Fruit fly (Drosophila melanogaster): ENCODE measurements around the gene Scsalpha1.

Scsalpha1 gene

DNA sequence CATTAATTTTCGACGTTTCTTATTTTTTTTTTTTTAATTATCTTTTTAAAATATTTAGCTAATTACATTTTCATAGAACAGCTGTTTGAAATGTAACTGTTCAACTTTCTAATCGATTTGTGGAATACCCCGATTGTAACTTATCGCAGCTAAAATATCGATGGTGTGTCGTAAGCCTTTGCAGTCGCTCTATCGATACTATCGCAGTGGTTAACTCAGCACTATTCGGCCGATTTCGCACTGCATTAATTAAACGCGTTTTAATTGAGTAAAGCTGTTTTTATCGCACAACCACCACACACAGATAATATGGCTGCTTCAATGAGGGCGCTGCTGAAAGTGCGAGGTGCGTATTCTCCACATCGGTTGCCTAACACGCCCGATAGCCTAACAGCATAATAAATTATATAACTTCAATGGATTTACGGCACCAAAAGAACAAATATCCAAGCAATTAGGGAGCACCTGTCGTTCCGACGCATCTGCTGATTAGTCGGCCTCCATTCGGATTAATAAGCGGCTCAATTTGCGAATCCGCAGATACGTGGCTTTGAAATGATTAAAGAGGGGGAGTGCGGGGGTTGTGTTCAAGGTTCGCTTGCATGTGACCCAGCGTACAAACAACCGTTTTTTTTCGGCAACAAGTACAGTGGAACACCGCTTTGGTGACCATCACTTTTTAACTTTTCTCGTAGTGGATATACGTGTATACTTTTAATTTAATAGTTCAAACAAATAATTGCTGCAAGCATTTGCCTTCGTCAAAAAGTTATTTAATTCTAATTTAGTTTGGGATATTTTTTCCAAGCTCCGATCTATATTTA is at the start of gene Scsalpha1 (continued):
- TF ChIP-seq Side (GFP tag; optimal IDR thresholded peaks at IDR 0.05) (no peak), CG12744 (GFP tag; optimal IDR thresholded peaks at IDR 0.05) (no peak), Bteb2 (GFP tag; optimal IDR thresholded peaks at IDR 0.05) (no peak), CG5245 (GFP tag; optimal IDR thresholded peaks at IDR 0.05) (no peak), Sox100B (GFP tag; optimal IDR thresholded peaks at IDR 0.05) (no peak), CG13296 (GFP tag; optimal IDR thresholded peaks at IDR 0.05) (no peak), CG16815 (GFP tag; optimal IDR thresholded peaks at IDR 0.05) (peak; percentile 3), hbn (GFP tag; IDR thresholded peaks at IDR 0.05; ENCODE audit: partially characterized antibody) (peak; percentile 99), CG18619 (GFP tag; optimal IDR thresholded peaks at IDR 0.05) (peak; percentile 3), Dfd (GFP tag; optimal IDR thresholded peaks at IDR 0.05) (no peak), Xrp1 (GFP tag; IDR thresholded peaks at IDR 0.05) (peak; percentile 54; the same call in 1 of the 2 replicates), Ravus (GFP tag; IDR thresholded peaks at IDR 0.05) (no peak), kah (GFP tag; optimal IDR thresholded peaks at IDR 0.05) (no peak), unpg (GFP tag; optimal IDR thresholded peaks at IDR 0.05) (no peak), pita (GFP tag; optimal IDR thresholded peaks at IDR 0.05) (no peak), bsh (GFP tag; optimal IDR thresholded peaks at IDR 0.05) (peak; percentile 38 to 43), slbo (GFP tag; IDR thresholded peaks at IDR 0.05) (peak; percentile 73), CG17802 (tag; optimal IDR thresholded peaks at IDR 0.05) (no peak), psq (GFP tag; optimal IDR thresholded peaks at IDR 0.05) (no peak), Lpt (GFP tag; optimal IDR thresholded peaks at IDR 0.05) (no peak), Myb (GFP tag; optimal IDR thresholded peaks at IDR 0.05) (peak; percentile 96), pum (GFP tag; optimal IDR thresholded peaks at IDR 0.05) (no peak), crol (GFP tag; IDR thresholded peaks at IDR 0.05) (peak; percentile 94), Nf-YA (GFP tag; IDR thresholded peaks at IDR 0.05) (0 out of 2 replicates have a peak, but pooled peaks have one; percentile 42), CG9797 (GFP tag; optimal IDR thresholded peaks at IDR 0.05) (peak; percentile 49), pfk (GFP tag; optimal IDR thresholded peaks at IDR 0.05) (no peak), HLH4C (GFP tag; IDR thresholded peaks at IDR 0.05; ENCODE audit: partially characterized antibody) (peak; percentile 99), sim (GFP tag; IDR thresholded peaks at IDR 0.05) (no peak), Ets65A (GFP tag) (no peak), dysf (GFP tag; IDR thresholded peaks at IDR 0.05) (peak; percentile 54; the same call in 2 of the 3 replicates), HmgZ (tag; optimal IDR thresholded peaks at IDR 0.05) (peak; percentile 63), CG4328 (GFP tag; optimal IDR thresholded peaks at IDR 0.05) (peak; percentile 1), CG7271 (tag; optimal IDR thresholded peaks at IDR 0.05) (no peak), Fer3 (tag; optimal IDR thresholded peaks at IDR 0.05) (peak; percentile 46), nau (GFP tag; optimal IDR thresholded peaks at IDR 0.05) (no peak), zfh1 (GFP tag; IDR thresholded peaks at IDR 0.05) (peak; percentile 68; the same call in 2 of the 3 replicates), h (optimal IDR thresholded peaks at IDR 0.05) (no peak), dmrt11E (tag; optimal IDR thresholded peaks at IDR 0.05) (no peak), CG13424 (tag; optimal IDR thresholded peaks at IDR 0.05) (peak; percentile 42), H15 (GFP tag; IDR thresholded peaks at IDR 0.05) (no peak), Atf-2 (GFP tag; optimal IDR thresholded peaks at IDR 0.05) (peak; percentile 40), CG15011 (GFP tag; optimal IDR thresholded peaks at IDR 0.05) (no peak), Trl (optimal IDR thresholded peaks at IDR 0.05) (no peak), Trl (GFP tag; optimal IDR thresholded peaks at IDR 0.05) (no peak), dimm (GFP tag; IDR thresholded peaks at IDR 0.05) (no peak), sna (GFP tag; IDR thresholded peaks at IDR 0.05; ENCODE audit: partially characterized antibody) (peak; percentile 98), CrebB (tag; optimal IDR thresholded peaks at IDR 0.05) (no peak), CG11398 (GFP tag; optimal IDR thresholded peaks at IDR 0.05) (no peak), CG4617 (GFP tag; optimal IDR thresholded peaks at IDR 0.05; ENCODE audit: borderline replicate concordance) (peak; percentile 72), wor (GFP tag; IDR thresholded peaks at IDR 0.05) (no peak)

Measured in whole organism, embryonic.